Worm (Caenorhabditis elegans): ENCODE data around the gene sra-29.

DNA sequence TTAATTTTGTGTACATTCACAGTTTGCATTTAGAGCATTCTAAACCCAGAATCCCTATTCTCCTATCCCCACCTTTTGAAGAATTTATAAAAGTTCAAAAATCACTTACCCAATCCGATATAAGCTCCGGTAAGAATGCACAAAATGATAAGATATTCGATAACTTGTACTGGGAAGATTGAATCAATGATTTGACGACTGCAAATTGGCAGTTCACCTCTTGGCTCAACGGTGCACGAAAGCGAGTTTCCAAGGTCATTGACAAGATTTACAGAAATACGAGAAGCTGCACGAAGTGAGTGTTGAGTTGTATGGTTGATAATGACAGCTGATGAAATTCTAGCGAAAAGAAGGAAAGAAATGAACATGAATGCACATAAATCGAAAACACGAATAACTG lies 15.3 kb downstream of the sra-29 start:
- TF ChIP-seq rnt-1 (tag; optimal IDR thresholded peaks at IDR 0.05) (no peak), ceh-2 (tag; optimal IDR thresholded peaks at IDR 0.05) (no peak), F13H6.1 (tag; optimal IDR thresholded peaks at IDR 0.05) (no peak), pqm-1 (tag; optimal IDR thresholded peaks at IDR 0.05) (no peak), ahr-1 (tag; optimal IDR thresholded peaks at IDR 0.05) (no peak), pag-3 (tag; optimal IDR thresholded peaks at IDR 0.05; ENCODE audit: borderline replicate concordance) (no peak)

All from whole organism, late embryonic.